Worm (Caenorhabditis elegans): ENCODE results near the gene klp-20.

- TF ChIP-seq pqm-1 (tag; optimal IDR thresholded peaks at IDR 0.05): no peak
- TF ChIP-seq ceh-88 (GFP tag; IDR thresholded peaks at IDR 0.05): no peak
These were observed 17.2 kb downstream of the klp-20 start for ce11 chrIII:227033-227432.
